Fruit fly (Drosophila melanogaster) whole organism, embryonic: Measurements from ENCODE around the gene CG7011.
A peak's percentile ranks its signal among the peaks of the same experiment; 100 is the strongest.

Experiments used
- Antp ChIP-seq: fragments of 200-800 bp; sonication (Bioruptor generic); optimal IDR thresholded peaks from 3 replicates; lab custom pipeline; 2016; ENCODE audit warnings: missing biosample characterization, missing genetic modification characterization
- BEAF-32 ChIP-seq: fragments of 200-800 bp; sonication (Bioruptor generic); optimal IDR thresholded peaks from 3 replicates; lab custom pipeline; 2017; ENCODE audit warnings: missing biosample characterization, missing genetic modification characterization, mild to moderate bottlenecking, moderate library complexity, missing genetic modification reagents
- CG10565 ChIP-seq: fragments of 200-800 bp; sonication (Bioruptor generic); optimal IDR thresholded peaks from 3 replicates; lab custom pipeline; 2016; ENCODE audit warnings: missing biosample characterization, mild to moderate bottlenecking, missing genetic modification characterization
- CG10654 ChIP-seq: fragments of 200-800 bp; sonication (Bioruptor generic); optimal IDR thresholded peaks from 2 replicates; lab custom pipeline; 2016; ENCODE audit warnings: missing biosample characterization, missing genetic modification characterization
- CG11723 ChIP-seq: fragments of 200-800 bp; sonication (Bioruptor generic); optimal IDR thresholded peaks from 2 replicates; lab custom pipeline; 2017; ENCODE audit warnings: missing biosample characterization, mild to moderate bottlenecking, missing genetic modification characterization
- CG12104 ChIP-seq: fragments of 200-800 bp; sonication (Bioruptor generic); optimal IDR thresholded peaks from 3 replicates; lab custom pipeline; 2016; ENCODE audit warnings: missing biosample characterization, missing genetic modification characterization
- CG12219 ChIP-seq: fragments of 200-800 bp; sonication (Bioruptor generic); optimal IDR thresholded peaks from 3 replicates; lab custom pipeline; 2018; ENCODE audit warnings: missing biosample characterization, mild to moderate bottlenecking, missing genetic modification characterization
- CG1233 ChIP-seq: fragments of 200-800 bp; sonication (Bioruptor generic); optimal IDR thresholded peaks from 4 replicates; lab custom pipeline; 2018; ENCODE audit warnings: missing biosample characterization, mild to moderate bottlenecking, missing genetic modification characterization
- CG12391 ChIP-seq: fragments of 200-800 bp; sonication (Bioruptor generic); optimal IDR thresholded peaks from 3 replicates; lab custom pipeline; 2018; ENCODE audit warnings: missing biosample characterization, mild to moderate bottlenecking, missing genetic modification characterization, moderate library complexity
- CG16813 ChIP-seq: fragments of 200-800 bp; sonication (Bioruptor generic); IDR thresholded peaks from 3 replicates; pipeline ENCODE4 v1.3.6; 2022; ENCODE audit warnings: missing biosample characterization, missing genetic modification characterization; ENCODE audit not compliant: partially characterized antibody
- CG17912 ChIP-seq: fragments of 200-800 bp; sonication (Bioruptor generic); optimal IDR thresholded peaks from 2 replicates; lab custom pipeline; 2018; ENCODE audit warnings: missing biosample characterization, mild to moderate bottlenecking, missing genetic modification characterization
- CG18476 ChIP-seq: fragments of 200-800 bp; sonication (Bioruptor generic); optimal IDR thresholded peaks from 2 replicates; lab custom pipeline; 2016; ENCODE audit warnings: missing biosample characterization, mild to moderate bottlenecking, missing genetic modification characterization
- CG30020 ChIP-seq: fragments of 200-800 bp; optimal IDR thresholded peaks from 2 replicates; lab custom pipeline; 2019; ENCODE audit warnings: missing biosample characterization, mild to moderate bottlenecking, missing genetic modification characterization, moderate library complexity
- CG33557 ChIP-seq: fragments of 200-800 bp; sonication (Bioruptor generic); optimal IDR thresholded peaks from 2 replicates; lab custom pipeline; 2019; ENCODE audit warnings: missing biosample characterization, mild to moderate bottlenecking, missing genetic modification characterization, moderate library complexity
- CG6175 ChIP-seq: fragments of 200-800 bp; sonication (Bioruptor generic); IDR thresholded peaks from 3 replicates; pipeline ENCODE4 v1.3.6; 2022; ENCODE audit warnings: missing biosample characterization, missing genetic modification characterization
- CG6813 ChIP-seq: fragments of 200-800 bp; sonication (Bioruptor generic); optimal IDR thresholded peaks from 2 replicates; lab custom pipeline; 2017; ENCODE audit warnings: missing biosample characterization, missing genetic modification characterization, mild to moderate bottlenecking, moderate library complexity, missing genetic modification reagents
- CG7928 ChIP-seq: fragments of 200-800 bp; sonication (Bioruptor generic); optimal IDR thresholded peaks from 2 replicates; lab custom pipeline; 2017; ENCODE audit warnings: missing biosample characterization, mild to moderate bottlenecking, missing genetic modification characterization
- CG8290 ChIP-seq, 3 experiments: fragments of 200-800 bp; sonication (Bioruptor generic); optimal IDR thresholded peaks; 2 replicates each; lab custom pipeline; 2016 to 2019; ENCODE audit warnings: missing biosample characterization in 3 of 3, missing genetic modification characterization in 3 of 3, mild to moderate bottlenecking in 2 of 3, moderate library complexity in 1 of 3
- CoRest ChIP-seq: fragments of 200-800 bp; sonication (Bioruptor generic); optimal IDR thresholded peaks from 3 replicates; lab custom pipeline; 2018; ENCODE audit warnings: missing biosample characterization, mild to moderate bottlenecking, missing genetic modification characterization, moderate library complexity
- D19B ChIP-seq: fragments of 200-800 bp; sonication (Bioruptor generic); optimal IDR thresholded peaks from 2 replicates; lab custom pipeline; 2017; ENCODE audit warnings: missing biosample characterization, mild to moderate bottlenecking, missing genetic modification characterization
- Drgx ChIP-seq: fragments of 200-800 bp; sonication (Bioruptor generic); IDR thresholded peaks from 2 replicates; pipeline ENCODE4 v1.3.6; 2022; ENCODE audit warnings: missing biosample characterization, missing genetic modification characterization
- H15 ChIP-seq: fragments of 200-800 bp; sonication (Bioruptor generic); IDR thresholded peaks from 3 replicates; pipeline ENCODE4 v1.3.6; 2022; ENCODE audit warnings: missing biosample characterization, missing genetic modification characterization
- HLH4C ChIP-seq: fragments of 200-800 bp; sonication (Bioruptor generic); IDR thresholded peaks from 3 replicates; pipeline ENCODE4 v1.3.6; 2022; ENCODE audit warnings: missing biosample characterization, missing genetic modification characterization; ENCODE audit not compliant: partially characterized antibody
- Hr51 ChIP-seq, 2 experiments: fragments of 200-800 bp; sonication (Bioruptor generic); optimal IDR thresholded peaks; 2 replicates in 1 of 2; 3 replicates in 1 of 2; lab custom pipeline; 2016 to 2018; ENCODE audit warnings: missing biosample characterization in 2 of 2, missing genetic modification characterization in 2 of 2, mild to moderate bottlenecking in 1 of 2, moderate library complexity in 1 of 2
- Lhr ChIP-seq: fragments of 200-800 bp; sonication (Bioruptor generic); optimal IDR thresholded peaks from 3 replicates; lab custom pipeline; 2017; ENCODE audit warnings: mild to moderate bottlenecking, missing biosample characterization, missing genetic modification reagents, missing genetic modification characterization
- NC2β ChIP-seq: fragments of 200-800 bp; sonication (Bioruptor generic); optimal IDR thresholded peaks from 2 replicates; lab custom pipeline; 2016; ENCODE audit warnings: missing biosample characterization, missing genetic modification characterization
- Poxn ChIP-seq: fragments of 200-800 bp; sonication (Bioruptor generic); IDR thresholded peaks from 2 replicates; pipeline ENCODE4 v1.3.6; 2022; ENCODE audit warnings: missing biosample characterization, missing genetic modification characterization
- Tbp ChIP-seq: fragments of >200 bp; optimal IDR thresholded peaks from 2 replicates; lab custom pipeline; 2018; ENCODE audit warnings: missing biosample characterization, missing genetic modification characterization
- bowl ChIP-seq: fragments of 200-800 bp; sonication (Bioruptor generic); IDR thresholded peaks from 2 replicates; pipeline ENCODE4 v1.3.6; 2022; ENCODE audit warnings: missing biosample characterization, missing genetic modification characterization
- h ChIP-seq: fragments of >200 bp; optimal IDR thresholded peaks from 2 replicates; lab custom pipeline; 2017
- ham ChIP-seq: fragments of 200-800 bp; sonication (Bioruptor generic); IDR thresholded peaks from 2 replicates; pipeline ENCODE4 v1.3.6; 2022; ENCODE audit warnings: missing biosample characterization, missing genetic modification characterization
- her ChIP-seq: fragments of 200-800 bp; sonication (Bioruptor generic); optimal IDR thresholded peaks from 2 replicates; lab custom pipeline; 2016; ENCODE audit warnings: missing biosample characterization, missing genetic modification characterization
- hkb ChIP-seq, 2 experiments: fragments of 200-800 bp in 1 of 2; fragments of >200 bp in 1 of 2; sonication (Bioruptor generic) in 1 of 2; IDR thresholded peaks in 1 of 2; optimal IDR thresholded peaks in 1 of 2; 2 replicates each; pipeline versions ENCODE4 v1.3.6 to Lab custom; 2017 to 2022; ENCODE audit warnings: missing biosample characterization in 1 of 2, missing genetic modification characterization in 1 of 2
- ind ChIP-seq: fragments of 200-800 bp; sonication (Bioruptor generic); optimal IDR thresholded peaks from 3 replicates; lab custom pipeline; 2016; ENCODE audit warnings: missing biosample characterization, missing genetic modification characterization
- lilli ChIP-seq: fragments of 200-800 bp; sonication (Bioruptor generic); optimal IDR thresholded peaks from 3 replicates; lab custom pipeline; 2016; ENCODE audit warnings: missing biosample characterization, missing genetic modification characterization
- lmd ChIP-seq: fragments of 200-800 bp; sonication (Bioruptor generic); IDR thresholded peaks from 2 replicates; pipeline ENCODE4 v1.3.6; 2022; ENCODE audit warnings: missing biosample characterization, missing genetic modification characterization
- peb ChIP-seq: fragments of 200-800 bp; sonication (Bioruptor generic); IDR thresholded peaks from 2 replicates; pipeline ENCODE4 v1.3.6; 2022; ENCODE audit warnings: missing biosample characterization, missing genetic modification characterization
- pfk ChIP-seq: fragments of 200-800 bp; sonication (Bioruptor generic); optimal IDR thresholded peaks from 2 replicates; lab custom pipeline; 2018; ENCODE audit warnings: missing biosample characterization, mild to moderate bottlenecking, missing genetic modification characterization, moderate library complexity
- pho ChIP-seq: fragments of 200-800 bp; sonication (Bioruptor generic); optimal IDR thresholded peaks from 2 replicates; lab custom pipeline; 2016; ENCODE audit warnings: missing biosample characterization, missing genetic modification characterization
- prd ChIP-seq, 3 experiments: fragments of >200 bp in 2 of 3; fragments of 200-800 bp in 1 of 3; sonication (Bioruptor generic) in 1 of 3; optimal IDR thresholded peaks in 2 of 3; IDR thresholded peaks in 1 of 3; 2 replicates in 2 of 3; 3 replicates in 1 of 3; pipeline versions ENCODE4 v1.3.6 to Lab custom; 2017 to 2022; ENCODE audit warnings: missing biosample characterization in 1 of 3, missing genetic modification characterization in 1 of 3
- run ChIP-seq: fragments of 200-800 bp; sonication (Bioruptor generic); optimal IDR thresholded peaks from 3 replicates; lab custom pipeline; 2018; ENCODE audit warnings: missing biosample characterization, mild to moderate bottlenecking, missing genetic modification characterization
- slbo ChIP-seq: fragments of 200-800 bp; sonication (Bioruptor generic); IDR thresholded peaks from 2 replicates; pipeline ENCODE4 v1.3.6; 2022; ENCODE audit warnings: missing biosample characterization, missing genetic modification characterization
- so ChIP-seq: fragments of 200-800 bp; sonication (Bioruptor generic); IDR thresholded peaks from 3 replicates; pipeline ENCODE4 v1.3.6; 2022; ENCODE audit warnings: missing biosample characterization, missing genetic modification characterization
- tgo ChIP-seq: fragments of 200-800 bp; sonication (Bioruptor generic); IDR thresholded peaks from 3 replicates; pipeline ENCODE4 v1.3.6; 2022; ENCODE audit warnings: missing biosample characterization, missing genetic modification characterization
- tll ChIP-seq, 2 experiments: fragments of 200-800 bp in 1 of 2; fragments of >200 bp in 1 of 2; sonication (Bioruptor generic) in 1 of 2; optimal IDR thresholded peaks; 2 replicates each; lab custom pipeline; 2017 to 2019; ENCODE audit warnings: missing biosample characterization in 2 of 2, missing genetic modification characterization in 2 of 2, mild to moderate bottlenecking in 1 of 2, moderate library complexity in 1 of 2
- vvl ChIP-seq: fragments of 200-800 bp; sonication (Bioruptor generic); IDR thresholded peaks from 2 replicates; pipeline ENCODE4 v1.3.6; 2022; ENCODE audit warnings: missing biosample characterization, missing genetic modification characterization
- wdn ChIP-seq: fragments of 200-800 bp; sonication (Bioruptor generic); IDR thresholded peaks from 2 replicates; pipeline ENCODE4 v1.3.6; 2022; ENCODE audit warnings: missing biosample characterization, missing genetic modification characterization
- zen ChIP-seq: fragments of 200-800 bp; sonication (Bioruptor generic); optimal IDR thresholded peaks from 3 replicates; lab custom pipeline; 2018; ENCODE audit warnings: missing biosample characterization, mild to moderate bottlenecking, missing genetic modification characterization, moderate library complexity

CG7011 gene

dm6 chr3L:15199216-15200090, 36.0 kb upstream of the CG7011 start (continued):
- TF ChIP-seq hkb (optimal IDR thresholded peaks at IDR 0.05; lab: Kevin White, UChicago) (no peak), hkb (GFP tag; IDR thresholded peaks at IDR 0.05; lab: Robert Waterston, UW) (no peak), CG33557 (GFP tag; lab: Kevin White, UChicago) (no peak), BEAF-32 (GFP tag; lab: Kevin White, UChicago) (no peak), tll (GFP tag; optimal IDR thresholded peaks at IDR 0.05; lab: Kevin White, UChicago) (no peak), pfk (no peak), ind (GFP tag; lab: Kevin White, UChicago) (no peak), Hr51 (GFP tag; optimal IDR thresholded peaks at IDR 0.05; lab: Kevin White, UChicago) (no peak), CG11723 (no peak), lilli (GFP tag; lab: Kevin White, UChicago) (no peak), CG17912 (GFP tag; lab: Kevin White, UChicago) (no peak), pho (GFP tag; lab: Kevin White, UChicago) (no peak), CG12219 (GFP tag; lab: Kevin White, UChicago) (no peak), wdn (GFP tag; lab: Robert Waterston, UW) (no peak), so (GFP tag; lab: Robert Waterston, UW) (no peak), CG6175 (GFP tag; lab: Robert Waterston, UW) (no peak), NC2β (GFP tag; lab: Kevin White, UChicago) (peak; percentile 20), bowl (no peak), tgo (no peak), D19B (GFP tag; lab: Kevin White, UChicago) (no peak), lmd (GFP tag; lab: Robert Waterston, UW) (peak; percentile 17; the same call in 1 of the 2 replicates), CG12391 (tag; lab: Kevin White, UChicago) (peak; percentile 54), HLH4C (GFP tag; lab: Robert Waterston, UW) (no peak), prd (optimal IDR thresholded peaks at IDR 0.05; lab: Kevin White, UChicago) (no peak), prd (GFP tag; IDR thresholded peaks at IDR 0.05; lab: Robert Waterston, UW) (peak; percentile 57; the same call in 2 of the 3 replicates), ham (GFP tag; lab: Robert Waterston, UW) (no peak), CG12104 (GFP tag; lab: Kevin White, UChicago) (no peak), CG16813 (no peak), H15 (GFP tag; lab: Robert Waterston, UW) (no peak), h (lab: Kevin White, UChicago) (no peak), Lhr (GFP tag; lab: Kevin White, UChicago) (no peak), CG18476 (GFP tag; lab: Kevin White, UChicago) (no peak), Drgx (GFP tag; lab: Robert Waterston, UW) (no peak), Poxn (GFP tag; lab: Robert Waterston, UW) (no peak), zen (no peak), CoRest (tag; lab: Kevin White, UChicago) (no peak), run (tag; lab: Kevin White, UChicago) (no peak), CG7928 (GFP tag; lab: Kevin White, UChicago) (no peak), CG6813 (no peak), CG30020 (tag; lab: Kevin White, UChicago) (no peak), Antp (GFP tag; lab: Kevin White, UChicago) (no peak), her (GFP tag; lab: Kevin White, UChicago) (no peak), CG8290 (GFP tag; optimal IDR thresholded peaks at IDR 0.05; lab: Kevin White, UChicago) (no peak), CG8290 (tag; optimal IDR thresholded peaks at IDR 0.05; lab: Kevin White, UChicago) (no peak), Tbp (GFP tag; lab: Kevin White, UChicago) (no peak), slbo (GFP tag; lab: Robert Waterston, UW) (no peak), peb (GFP tag; lab: Robert Waterston, UW) (0 out of 2 replicates have a peak, but pooled peaks have one; percentile 22), CG10654 (GFP tag; lab: Kevin White, UChicago) (no peak), vvl (GFP tag; lab: Robert Waterston, UW) (peak; percentile 63), CG10565 (GFP tag; lab: Kevin White, UChicago) (no peak), CG1233 (no peak)
